Worm (Caenorhabditis elegans) whole organism, mixed stage, embryonic: ENCODE measurements around the gene R160.6.

Experiments used
- M03D4.4 ChIP-seq: sonication (generic microtip); optimal IDR thresholded peaks from 2 replicates; lab custom pipeline; 2017; ENCODE audit warnings: mild to moderate bottlenecking, missing genetic modification characterization, missing compliant biosample characterization
- bed-3 ChIP-seq: fragments of 200-800 bp; sonication (Bioruptor generic); optimal IDR thresholded peaks from 3 replicates; lab custom pipeline; 2018; ENCODE audit warnings: mild to moderate bottlenecking, missing genetic modification characterization, moderate library complexity, missing compliant biosample characterization
- blmp-1 ChIP-seq: fragments of 150-350 bp; optimal IDR thresholded peaks from 2 replicates; lab custom pipeline; 2014; ENCODE audit warnings: missing biosample characterization, missing genetic modification characterization
- ceh-39 ChIP-seq: fragments of 150-350 bp; optimal IDR thresholded peaks from 2 replicates; lab custom pipeline; 2014; ENCODE audit warnings: missing biosample characterization, missing genetic modification characterization
- ceh-43 ChIP-seq: fragments of 200-800 bp; sonication (Bioruptor generic); optimal IDR thresholded peaks from 2 replicates; lab custom pipeline; 2018; ENCODE audit warnings: mild to moderate bottlenecking, missing genetic modification characterization, moderate library complexity, missing compliant biosample characterization
- ceh-83 ChIP-seq: fragments of 200-800 bp; sonication (Bioruptor generic); optimal IDR thresholded peaks from 2 replicates; lab custom pipeline; 2018; ENCODE audit warnings: mild to moderate bottlenecking, missing genetic modification characterization, missing compliant biosample characterization
- ces-1 ChIP-seq: fragments of 150-350 bp; optimal IDR thresholded peaks from 2 replicates; lab custom pipeline; 2014; ENCODE audit warnings: missing biosample characterization, missing genetic modification reagents, missing genetic modification characterization
- cnd-1 ChIP-seq: fragments of 200-800 bp; sonication (Bioruptor generic); optimal IDR thresholded peaks from 2 replicates; lab custom pipeline; 2018; ENCODE audit warnings: mild to moderate bottlenecking, missing genetic modification characterization, missing compliant biosample characterization
- drap-1 ChIP-seq: fragments of 200-800 bp; sonication (Bioruptor generic); optimal IDR thresholded peaks from 3 replicates; lab custom pipeline; 2018; ENCODE audit warnings: mild to moderate bottlenecking, missing genetic modification characterization, missing compliant biosample characterization
- elt-1 ChIP-seq: sonication (generic microtip); optimal IDR thresholded peaks from 2 replicates; lab custom pipeline; 2017; ENCODE audit warnings: missing genetic modification characterization, mild to moderate bottlenecking, missing compliant biosample characterization, antibody characterized with exemption, moderate library complexity, borderline replicate concordance; ENCODE audit not compliant: insufficient read depth
- elt-3 ChIP-seq: fragments of 150-350 bp; optimal IDR thresholded peaks from 2 replicates; lab custom pipeline; 2014; ENCODE audit warnings: missing biosample characterization, missing genetic modification characterization
- flh-1 ChIP-seq: fragments of 200-800 bp; sonication (Bioruptor generic); optimal IDR thresholded peaks from 2 replicates; lab custom pipeline; 2018; ENCODE audit warnings: mild to moderate bottlenecking, missing genetic modification characterization, moderate library complexity, missing compliant biosample characterization
- ham-2 ChIP-seq: fragments of 200-800 bp; sonication (Bioruptor generic); optimal IDR thresholded peaks from 2 replicates; lab custom pipeline; 2018; ENCODE audit warnings: mild to moderate bottlenecking, missing genetic modification characterization, missing compliant biosample characterization
- hlh-1 ChIP-seq: fragments of 150-350 bp; optimal IDR thresholded peaks from 2 replicates; lab custom pipeline; 2014; ENCODE audit warnings: missing biosample characterization, missing genetic modification reagents, missing genetic modification characterization
- lin-13 ChIP-seq: fragments of 150-350 bp; optimal IDR thresholded peaks from 2 replicates; lab custom pipeline; 2014; ENCODE audit warnings: missing biosample characterization, missing genetic modification characterization
- lin-32 ChIP-seq: fragments of 200-800 bp; sonication (Bioruptor generic); optimal IDR thresholded peaks from 2 replicates; lab custom pipeline; 2018; ENCODE audit warnings: mild to moderate bottlenecking, missing genetic modification characterization, missing compliant biosample characterization
- lsy-2 ChIP-seq: fragments of 150-350 bp; optimal IDR thresholded peaks from 2 replicates; lab custom pipeline; 2014; ENCODE audit warnings: missing biosample characterization, missing genetic modification characterization
- mab-5 ChIP-seq: fragments of 150-350 bp; optimal IDR thresholded peaks from 2 replicates; lab custom pipeline; 2014; ENCODE audit warnings: missing biosample characterization, missing genetic modification characterization
- mep-1 ChIP-seq: fragments of 150-350 bp; optimal IDR thresholded peaks from 2 replicates; lab custom pipeline; 2017; ENCODE audit warnings: missing biosample characterization, missing genetic modification reagents, missing genetic modification characterization, inconsistent platforms
- mls-2 ChIP-seq: sonication (generic microtip); optimal IDR thresholded peaks from 2 replicates; lab custom pipeline; 2016; ENCODE audit warnings: mild to moderate bottlenecking, missing genetic modification characterization, moderate library complexity, missing compliant biosample characterization
- nhr-12 ChIP-seq: fragments of 150-350 bp; optimal IDR thresholded peaks from 2 replicates; lab custom pipeline; 2014; ENCODE audit warnings: missing biosample characterization, missing genetic modification characterization
- nhr-2 ChIP-seq: fragments of 150-350 bp; optimal IDR thresholded peaks from 2 replicates; lab custom pipeline; 2014; ENCODE audit warnings: missing biosample characterization, missing genetic modification characterization
- nhr-237 ChIP-seq: fragments of 150-350 bp; optimal IDR thresholded peaks from 2 replicates; lab custom pipeline; 2014; ENCODE audit warnings: missing biosample characterization, missing genetic modification characterization
- nhr-28 ChIP-seq: fragments of 150-350 bp; optimal IDR thresholded peaks from 2 replicates; lab custom pipeline; 2014; ENCODE audit warnings: missing biosample characterization, missing genetic modification characterization
- nhr-76 ChIP-seq: sonication (generic microtip); optimal IDR thresholded peaks from 2 replicates; lab custom pipeline; 2017; ENCODE audit warnings: missing biosample characterization, missing genetic modification characterization
- pha-4 ChIP-seq: fragments of 150-350 bp; optimal IDR thresholded peaks from 2 replicates; lab custom pipeline; 2018; ENCODE audit warnings: missing biosample characterization, missing genetic modification reagents, missing genetic modification characterization
- sem-2 ChIP-seq: fragments of 200-800 bp; sonication (Bioruptor generic); optimal IDR thresholded peaks from 2 replicates; lab custom pipeline; 2018; ENCODE audit warnings: mild to moderate bottlenecking, missing genetic modification characterization, missing compliant biosample characterization
- snpc-4 ChIP-seq: fragments of 150-350 bp; optimal IDR thresholded peaks from 2 replicates; lab custom pipeline; 2014; ENCODE audit warnings: missing biosample characterization, missing genetic modification characterization
- sptf-1 ChIP-seq: sonication (generic microtip); optimal IDR thresholded peaks from 2 replicates; lab custom pipeline; 2017; ENCODE audit warnings: mild to moderate bottlenecking, missing genetic modification characterization, moderate library complexity, missing compliant biosample characterization
- tbx-8 ChIP-seq: fragments of 200-800 bp; sonication (Bioruptor generic); optimal IDR thresholded peaks from 2 replicates; lab custom pipeline; 2018; ENCODE audit warnings: mild to moderate bottlenecking, missing genetic modification characterization, moderate library complexity, missing compliant biosample characterization
- unc-120 ChIP-seq: sonication (generic microtip); optimal IDR thresholded peaks from 2 replicates; lab custom pipeline; 2017; ENCODE audit warnings: missing genetic modification characterization, missing compliant biosample characterization; ENCODE audit not compliant: poor library complexity, severe bottlenecking
- unc-39 ChIP-seq: fragments of 150-350 bp; optimal IDR thresholded peaks from 2 replicates; lab custom pipeline; 2014; ENCODE audit warnings: missing biosample characterization, missing genetic modification characterization
- unc-62 ChIP-seq: fragments of 150-350 bp; optimal IDR thresholded peaks from 2 replicates; lab custom pipeline; 2014; ENCODE audit warnings: missing biosample characterization, missing genetic modification reagents, missing genetic modification characterization
- zip-8 ChIP-seq: fragments of 150-350 bp; optimal IDR thresholded peaks from 2 replicates; lab custom pipeline; 2014; ENCODE audit warnings: missing biosample characterization, missing genetic modification characterization
- ztf-11 ChIP-seq: fragments of 150-350 bp; optimal IDR thresholded peaks from 2 replicates; lab custom pipeline; 2014; ENCODE audit warnings: missing biosample characterization, missing genetic modification characterization

Gene R160.6

ce11 chrX:4391680-4392079, 18.7 kb upstream of the R160.6 start:
- TF ChIP-seq mls-2 (peak; percentile 7), unc-120 (no peak), ces-1 (GFP tag; lab: Kevin White, UChicago) (peak; percentile 25)
- TF ChIP-seq, all 35 proteins: peak for 2

ce11 chrX:4388834-4389409, 15.9 kb upstream of the R160.6 start, which contains the start of gene dpy-23:
Gene dpy-23 (plus strand): TSS chrX:4389359.
- peak; percentile 91 for TF ChIP-seq ces-1 (GFP tag; lab: Kevin White, UChicago)
- TF ChIP-seq elt-1 (tag; lab: Kevin White, UChicago): no peak
- peak; percentile 78 for TF ChIP-seq lsy-2
- no peak for TF ChIP-seq elt-3 (tag; lab: Kevin White, UChicago)
- peak; percentile 82 for TF ChIP-seq hlh-1 (tag; lab: Kevin White, UChicago)
- TF ChIP-seq ceh-43 (GFP tag; lab: Kevin White, UChicago): peak; percentile 28
- no peak for TF ChIP-seq bed-3
- no peak for TF ChIP-seq snpc-4 (tag; lab: Kevin White, UChicago)
- TF ChIP-seq cnd-1 (tag; lab: Kevin White, UChicago): peak; percentile 11
- TF ChIP-seq mls-2: peak; percentile 65
- no peak for TF ChIP-seq zip-8 (tag; lab: Kevin White, UChicago)
- no peak for TF ChIP-seq lin-32
- peak; percentile 48 for TF ChIP-seq drap-1 (GFP tag; lab: Kevin White, UChicago)
- TF ChIP-seq nhr-12 (tag; lab: Kevin White, UChicago): peak; percentile 20
- TF ChIP-seq flh-1 (GFP tag; lab: Kevin White, UChicago): no peak
- peak; percentile 71 for TF ChIP-seq lin-13
- no peak for TF ChIP-seq ceh-83
- TF ChIP-seq mep-1: peak; percentile 83
- peak; percentile 69 for TF ChIP-seq ceh-39 (tag; lab: Kevin White, UChicago)
- no peak for TF ChIP-seq sem-2 (GFP tag; lab: Kevin White, UChicago)
- no peak for TF ChIP-seq unc-39
- TF ChIP-seq M03D4.4: peak; percentile 19
- peak; percentile 88 for TF ChIP-seq ham-2 (GFP tag; lab: Kevin White, UChicago)
- no peak for TF ChIP-seq nhr-28
- no peak for TF ChIP-seq blmp-1 (tag; lab: Kevin White, UChicago)
- peak; percentile 87 for TF ChIP-seq unc-62 (GFP tag; lab: Kevin White, UChicago)
- peak; percentile 59 for TF ChIP-seq sptf-1 (tag; lab: Kevin White, UChicago)
- peak; percentile 92 for TF ChIP-seq unc-120
- peak; percentile 93 for TF ChIP-seq pha-4 (tag; lab: Kevin White, UChicago)
- TF ChIP-seq nhr-237 (tag; lab: Kevin White, UChicago): peak; percentile 93
- no peak for TF ChIP-seq nhr-2 (tag; lab: Kevin White, UChicago)
- no peak for TF ChIP-seq tbx-8
- no peak for TF ChIP-seq nhr-76 (tag; lab: Kevin White, UChicago)
- no peak for TF ChIP-seq mab-5 (tag; lab: Kevin White, UChicago)
- peak; percentile 69 for TF ChIP-seq ztf-11 (tag; lab: Kevin White, UChicago)

ce11 chrX:4386493-4386892, 13.5 kb upstream of the R160.6 start:
- no peak for TF ChIP-seq zip-8 (tag; lab: Kevin White, UChicago)

ce11 chrX:4383316-4383936, 10.4 kb upstream of the R160.6 start, which contains the start of gene lst-2:
Gene lst-2 (minus strand): TSS chrX:4383366.
- no peak for TF ChIP-seq M03D4.4
- TF ChIP-seq tbx-8: no peak
- no peak for TF ChIP-seq lin-13
- no peak for TF ChIP-seq drap-1 (GFP tag; lab: Kevin White, UChicago)
- no peak for TF ChIP-seq sem-2 (GFP tag; lab: Kevin White, UChicago)
- TF ChIP-seq pha-4 (tag; lab: Kevin White, UChicago): no peak
- TF ChIP-seq mls-2: no peak
- TF ChIP-seq blmp-1 (tag; lab: Kevin White, UChicago): no peak
- TF ChIP-seq lin-32: no peak
- TF ChIP-seq ceh-43 (GFP tag; lab: Kevin White, UChicago): no peak
- no peak for TF ChIP-seq snpc-4 (tag; lab: Kevin White, UChicago)
- TF ChIP-seq nhr-12 (tag; lab: Kevin White, UChicago): no peak
- no peak for TF ChIP-seq nhr-76 (tag; lab: Kevin White, UChicago)
- no peak for TF ChIP-seq lsy-2
- TF ChIP-seq unc-62 (GFP tag; lab: Kevin White, UChicago): no peak
